Worm (Caenorhabditis elegans) whole organism, young adult: ENCODE results near the gene gly-7.
A peak's percentile ranks its signal among the peaks of the same experiment; 100 is the strongest.

Experiments
- D2030.7 ChIP-seq: fragments of 200-800 bp; sonication (Bioruptor generic); IDR thresholded peaks from 2 replicates; pipeline ENCODE4 v1.3.6; 2022; ENCODE audit warnings: missing genetic modification reagents, missing genetic modification characterization, missing compliant biosample characterization
- F33H1.4 ChIP-seq: fragments of 200-800 bp; sonication (Bioruptor generic); IDR thresholded peaks from 2 replicates; pipeline ENCODE4 v1.3.6; 2022; ENCODE audit warnings: missing genetic modification reagents, missing genetic modification characterization, missing compliant biosample characterization
- F57A8.1 ChIP-seq: fragments of 200-800 bp; sonication (Bioruptor generic); optimal IDR thresholded peaks from 2 replicates; lab custom pipeline; 2018; ENCODE audit warnings: mild to moderate bottlenecking, missing genetic modification characterization, moderate library complexity, missing compliant biosample characterization
- T07F8.4 ChIP-seq: sonication (generic microtip); optimal IDR thresholded peaks from 2 replicates; lab custom pipeline; 2016; ENCODE audit warnings: mild to moderate bottlenecking, missing genetic modification characterization, moderate library complexity, missing compliant biosample characterization
- Y53G8AR.9 ChIP-seq: fragments of 200-800 bp; sonication (Bioruptor generic); conservative IDR thresholded peaks from 2 replicates; pipeline ENCODE4 v1.3.6; 2022; ENCODE audit warnings: missing genetic modification reagents, missing genetic modification characterization, missing compliant biosample characterization
- Y67H2A.10 ChIP-seq: fragments of 200-800 bp; sonication (Bioruptor generic); conservative IDR thresholded peaks from 2 replicates; pipeline ENCODE4 v1.3.6; 2022; ENCODE audit warnings: missing genetic modification reagents, missing genetic modification characterization, missing compliant biosample characterization
- ZK185.1 ChIP-seq: sonication (generic microtip); optimal IDR thresholded peaks from 2 replicates; lab custom pipeline; 2016; ENCODE audit warnings: mild to moderate bottlenecking, missing genetic modification characterization, missing compliant biosample characterization; ENCODE audit not compliant: poor library complexity, severe bottlenecking
- akir-1 ChIP-seq: fragments of 200-800 bp; sonication (Bioruptor generic); optimal IDR thresholded peaks from 2 replicates; lab custom pipeline; 2018; ENCODE audit warnings: mild to moderate bottlenecking, missing genetic modification characterization, moderate library complexity, missing compliant biosample characterization
- ama-1 ChIP-seq, 3 experiments: fragments of 150-350 bp in 1 of 3; sonication (generic microtip) in 2 of 3; optimal IDR thresholded peaks; 2 replicates each; lab custom pipeline; 2014 to 2018; ENCODE audit warnings: missing biosample characterization in 2 of 3, missing genetic modification characterization in 2 of 3, missing genetic modification reagents in 2 of 3
- atf-7 ChIP-seq: sonication (generic microtip); optimal IDR thresholded peaks from 2 replicates; lab custom pipeline; 2017; ENCODE audit warnings: mild to moderate bottlenecking, missing genetic modification characterization, missing compliant biosample characterization
- athp-1 ChIP-seq: sonication (generic microtip); optimal IDR thresholded peaks from 2 replicates; lab custom pipeline; 2017; ENCODE audit warnings: mild to moderate bottlenecking, missing genetic modification characterization, missing compliant biosample characterization
- attf-6 ChIP-seq: fragments of 200-800 bp; sonication (Bioruptor generic); IDR thresholded peaks from 2 replicates; pipeline ENCODE4 v1.3.6; 2022; ENCODE audit warnings: missing genetic modification reagents, missing genetic modification characterization, missing compliant biosample characterization
- cebp-1 ChIP-seq, 2 experiments: fragments of 200-800 bp in 1 of 2; sonication (Bioruptor generic) in 1 of 2; sonication (generic microtip) in 1 of 2; IDR thresholded peaks in 1 of 2; optimal IDR thresholded peaks in 1 of 2; 2 replicates each; pipeline versions ENCODE4 v1.3.6 to Lab custom; 2017 to 2022; ENCODE audit warnings: missing compliant biosample characterization in 2 of 2, missing genetic modification characterization in 2 of 2, mild to moderate bottlenecking in 1 of 2, missing genetic modification reagents in 1 of 2, moderate library complexity in 1 of 2
- cebp-2 ChIP-seq: fragments of 200-800 bp; sonication (Bioruptor generic); IDR thresholded peaks from 2 replicates; pipeline ENCODE4 v1.3.6; 2022; ENCODE audit warnings: missing genetic modification characterization, missing compliant biosample characterization
- ceh-27 ChIP-seq: fragments of 200-800 bp; sonication (Bioruptor generic); optimal IDR thresholded peaks from 2 replicates; lab custom pipeline; 2018; ENCODE audit warnings: mild to moderate bottlenecking, missing genetic modification characterization, moderate library complexity, missing compliant biosample characterization
- ceh-58 ChIP-seq: fragments of 200-800 bp; sonication (Bioruptor generic); IDR thresholded peaks from 2 replicates; pipeline ENCODE4 v1.3.6; 2022; ENCODE audit warnings: missing genetic modification characterization, missing compliant biosample characterization
- ceh-79 ChIP-seq: sonication (generic microtip); optimal IDR thresholded peaks from 2 replicates; lab custom pipeline; 2017; ENCODE audit warnings: mild to moderate bottlenecking, missing genetic modification characterization, missing compliant biosample characterization
- dpl-1 ChIP-seq: fragments of 150-350 bp; optimal IDR thresholded peaks from 2 replicates; lab custom pipeline; 2014; ENCODE audit warnings: missing biosample characterization, missing genetic modification reagents, missing genetic modification characterization
- ekl-4 ChIP-seq: fragments of 200-800 bp; sonication (Bioruptor generic); IDR thresholded peaks from 2 replicates; pipeline ENCODE4 v1.3.6; 2022; ENCODE audit warnings: missing genetic modification reagents, missing genetic modification characterization, missing compliant biosample characterization
- ets-4 ChIP-seq: fragments of 200-800 bp; sonication (Bioruptor generic); optimal IDR thresholded peaks from 2 replicates; lab custom pipeline; 2018; ENCODE audit warnings: mild to moderate bottlenecking, missing genetic modification characterization, missing compliant biosample characterization
- hmg-20 ChIP-seq: fragments of 200-800 bp; sonication (Bioruptor generic); IDR thresholded peaks from 2 replicates; pipeline ENCODE4 v1.3.6; 2022; ENCODE audit warnings: missing genetic modification reagents, missing genetic modification characterization, missing compliant biosample characterization
- let-526 ChIP-seq: fragments of 200-800 bp; sonication (Bioruptor generic); IDR thresholded peaks from 2 replicates; pipeline ENCODE4 v1.3.6; 2022; ENCODE audit warnings: missing genetic modification reagents, missing genetic modification characterization, missing compliant biosample characterization
- let-607 ChIP-seq, 2 experiments: fragments of 200-800 bp in 1 of 2; sonication (Bioruptor generic) in 1 of 2; sonication (generic microtip) in 1 of 2; optimal IDR thresholded peaks; 2 replicates each; lab custom pipeline; 2016 to 2018; ENCODE audit warnings: mild to moderate bottlenecking in 2 of 2, missing compliant biosample characterization in 2 of 2, missing genetic modification characterization in 2 of 2, moderate library complexity in 2 of 2, missing genotype in 1 of 2
- lin-54 ChIP-seq: fragments of 200-800 bp; sonication (Bioruptor generic); optimal IDR thresholded peaks from 2 replicates; lab custom pipeline; 2018; ENCODE audit warnings: mild to moderate bottlenecking, missing genetic modification characterization, missing compliant biosample characterization
- lir-1 ChIP-seq: fragments of 200-800 bp; sonication (Bioruptor generic); conservative IDR thresholded peaks from 2 replicates; pipeline ENCODE4 v1.3.6; 2022; ENCODE audit warnings: missing genetic modification reagents, missing genetic modification characterization, missing compliant biosample characterization
- madf-6 ChIP-seq: fragments of 200-800 bp; sonication (Bioruptor generic); IDR thresholded peaks from 2 replicates; pipeline ENCODE4 v1.3.6; 2022; ENCODE audit warnings: missing genetic modification reagents, missing genetic modification characterization, missing compliant biosample characterization
- nfya-2 ChIP-seq: fragments of 200-800 bp; sonication (Bioruptor generic); IDR thresholded peaks from 2 replicates; pipeline ENCODE4 v1.3.6; 2022; ENCODE audit warnings: missing genetic modification reagents, missing genetic modification characterization, missing compliant biosample characterization
- nhr-120 ChIP-seq: fragments of 200-800 bp; sonication (Bioruptor generic); IDR thresholded peaks from 2 replicates; pipeline ENCODE4 v1.3.6; 2022; ENCODE audit warnings: missing genetic modification characterization, missing compliant biosample characterization
- nhr-80 ChIP-seq: sonication (generic microtip); optimal IDR thresholded peaks from 2 replicates; lab custom pipeline; 2016; ENCODE audit warnings: missing genetic modification characterization, missing compliant biosample characterization
- nhr-90 ChIP-seq: sonication (generic microtip); optimal IDR thresholded peaks from 2 replicates; lab custom pipeline; 2016; ENCODE audit warnings: missing genotype, mild to moderate bottlenecking, missing genetic modification characterization, missing compliant biosample characterization
- pha-4 ChIP-seq: fragments of 150-350 bp; sonication (generic microtip); optimal IDR thresholded peaks from 2 replicates; lab custom pipeline; 2014; ENCODE audit warnings: missing biosample characterization, missing genetic modification reagents, missing genetic modification characterization
- rcor-1 ChIP-seq: fragments of 200-800 bp; sonication (Bioruptor generic); IDR thresholded peaks from 2 replicates; pipeline ENCODE4 v1.3.6; 2022; ENCODE audit warnings: missing genetic modification reagents, missing genetic modification characterization, missing compliant biosample characterization
- repo-1 ChIP-seq: sonication (generic microtip); optimal IDR thresholded peaks from 2 replicates; lab custom pipeline; 2017; ENCODE audit warnings: mild to moderate bottlenecking, missing genetic modification characterization, missing compliant biosample characterization
- rpc-1 ChIP-seq, 2 experiments: fragments of 150-350 bp in 1 of 2; sonication (generic microtip) in 1 of 2; optimal IDR thresholded peaks; 2 replicates each; lab custom pipeline; 2014 to 2018; ENCODE audit warnings: missing biosample characterization in 1 of 2, missing genetic modification characterization in 1 of 2, missing genetic modification reagents in 1 of 2, missing genotype in 1 of 2
- sdz-38 ChIP-seq: sonication (generic microtip); optimal IDR thresholded peaks from 2 replicates; lab custom pipeline; 2016; ENCODE audit warnings: missing genotype, missing genetic modification characterization, missing compliant biosample characterization
- snpc-3.4 ChIP-seq: sonication (generic microtip); optimal IDR thresholded peaks from 2 replicates; lab custom pipeline; 2017; ENCODE audit warnings: missing genetic modification characterization, mild to moderate bottlenecking, missing compliant biosample characterization, antibody characterized with exemption, moderate library complexity, missing genotype, missing genetic modification reagents
- somi-1 ChIP-seq: fragments of 200-800 bp; sonication (Bioruptor generic); optimal IDR thresholded peaks from 2 replicates; lab custom pipeline; 2018; ENCODE audit warnings: mild to moderate bottlenecking, missing genetic modification characterization, missing compliant biosample characterization
- sptf-2 ChIP-seq: fragments of 200-800 bp; sonication (Bioruptor generic); optimal IDR thresholded peaks from 2 replicates; lab custom pipeline; 2018; ENCODE audit warnings: mild to moderate bottlenecking, missing genetic modification characterization, missing compliant biosample characterization
- tbp1 ChIP-seq: fragments of 200-800 bp; sonication (Bioruptor generic); optimal IDR thresholded peaks from 2 replicates; lab custom pipeline; 2018; ENCODE audit warnings: mild to moderate bottlenecking, missing genetic modification characterization, missing compliant biosample characterization
- ztf-22 ChIP-seq: fragments of 200-800 bp; sonication (Bioruptor generic); optimal IDR thresholded peaks from 2 replicates; lab custom pipeline; 2018; ENCODE audit warnings: mild to moderate bottlenecking, missing genetic modification characterization, moderate library complexity, missing compliant biosample characterization

The gly-7 gene

ce11 chrV:1804034-1804542, 17.0 kb downstream of the gly-7 start:
- TF ChIP-seq lin-54 (GFP tag; lab: Kevin White, UChicago) (no peak), ama-1 (optimal IDR thresholded peaks at IDR 0.05; lab: Kevin White, UChicago) (peak; percentile 38), ama-1 (GFP tag; optimal IDR thresholded peaks at IDR 0.05; lab: Kevin White, UChicago) (no peak), repo-1 (tag; lab: Kevin White, UChicago) (peak; percentile 5), sdz-38 (tag; lab: Kevin White, UChicago) (no peak), nhr-80 (tag; lab: Kevin White, UChicago) (peak; percentile 5), ekl-4 (GFP tag; lab: Robert Waterston, UW) (no peak)
- TF ChIP-seq, all 124 proteins: peak for 3

- TF ChIP-seq atf-7 (tag; lab: Kevin White, UChicago): no peak
- no peak for TF ChIP-seq cebp-2 (GFP tag; lab: Robert Waterston, UW)
- TF ChIP-seq nhr-90 (tag; lab: Kevin White, UChicago): no peak
- TF ChIP-seq ceh-79 (tag; lab: Kevin White, UChicago): no peak
- TF ChIP-seq let-607 (tag; optimal IDR thresholded peaks at IDR 0.05; lab: Kevin White, UChicago): no peak
Measured at ce11 chrV:1803043-1803442, 18.1 kb downstream of the gly-7 start, which contains the start of gene srt-41. Gene srt-41 (minus strand): TSS chrV:1803143.

DNA sequence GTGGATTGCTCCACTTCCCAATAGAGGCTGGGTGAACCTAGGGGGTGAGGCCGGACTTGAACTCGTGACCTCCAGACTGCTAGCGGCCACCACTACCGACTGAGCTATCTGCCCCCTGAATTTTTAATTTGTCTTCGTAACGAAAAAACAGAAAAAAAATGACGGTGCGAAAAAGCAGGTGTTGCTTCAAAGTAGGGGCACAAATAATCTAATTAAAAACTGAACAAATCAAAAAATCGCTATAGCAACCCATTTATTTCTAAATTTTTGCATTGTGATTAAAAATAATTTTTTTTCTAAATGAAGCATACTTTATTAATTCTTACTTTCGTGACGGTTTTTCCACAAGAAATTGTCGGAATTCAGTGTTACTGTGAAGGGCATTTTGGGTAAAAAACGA, 23.2 kb downstream of the gly-7 start, which contains the start of gene F36H9.10:
Gene F36H9.10 (plus strand): TSS at position 301 of the 400 bp plus-strand sequence.
- no peak for TF ChIP-seq rpc-1 (optimal IDR thresholded peaks at IDR 0.05; lab: Kevin White, UChicago)
- TF ChIP-seq rpc-1 (tag; optimal IDR thresholded peaks at IDR 0.05; lab: Kevin White, UChicago): peak; percentile 62
- no peak for TF ChIP-seq F33H1.4 (GFP tag; lab: Robert Waterston, UW)
- peak; percentile 34 for TF ChIP-seq tbp1 (GFP tag; lab: Kevin White, UChicago)
- TF ChIP-seq D2030.7 (GFP tag; lab: Robert Waterston, UW): peak; percentile 41; the same call in 1 of the 2 replicates
- TF ChIP-seq Y67H2A.10 (GFP tag; lab: Robert Waterston, UW): no peak
- TF ChIP-seq ceh-58 (GFP tag; lab: Robert Waterston, UW): no peak
- no peak for TF ChIP-seq madf-6 (GFP tag; lab: Robert Waterston, UW)
- TF ChIP-seq ZK185.1 (tag; lab: Kevin White, UChicago): no peak
- TF ChIP-seq Y53G8AR.9 (GFP tag; lab: Robert Waterston, UW): no peak

DNA sequence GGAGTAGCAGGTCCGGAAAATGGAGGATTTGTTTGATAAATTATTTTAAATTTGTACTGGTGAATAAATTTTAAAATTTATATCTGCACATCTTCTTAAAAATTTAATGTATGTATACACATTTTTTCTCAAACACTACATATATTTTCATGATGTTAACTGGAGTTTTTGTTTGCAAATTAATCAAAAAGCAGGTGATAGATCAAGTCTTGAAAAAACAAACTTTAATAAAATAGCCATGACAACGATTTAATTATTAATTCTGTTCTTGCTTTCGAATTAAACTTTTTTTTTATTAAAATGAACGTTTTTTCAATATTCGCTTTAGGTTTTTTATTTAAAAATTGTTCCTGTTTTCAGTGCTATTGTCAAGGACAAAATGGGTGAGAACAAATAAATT, 26.9 kb downstream of the gly-7 start, which contains the start of gene F36H9.1:
Gene F36H9.1 (plus strand): TSS at position 301 of the 400 bp plus-strand sequence.
- TF ChIP-seq hmg-20 (GFP tag; lab: Robert Waterston, UW) (no peak), nfya-2 (no peak), athp-1 (tag; lab: Kevin White, UChicago) (no peak), pha-4 (tag; lab: Kevin White, UChicago) (no peak), T07F8.4 (tag; lab: Kevin White, UChicago) (no peak), ets-4 (no peak), ztf-22 (GFP tag; lab: Kevin White, UChicago) (no peak)
- TF ChIP-seq, all 124 proteins: peak for 0

DNA sequence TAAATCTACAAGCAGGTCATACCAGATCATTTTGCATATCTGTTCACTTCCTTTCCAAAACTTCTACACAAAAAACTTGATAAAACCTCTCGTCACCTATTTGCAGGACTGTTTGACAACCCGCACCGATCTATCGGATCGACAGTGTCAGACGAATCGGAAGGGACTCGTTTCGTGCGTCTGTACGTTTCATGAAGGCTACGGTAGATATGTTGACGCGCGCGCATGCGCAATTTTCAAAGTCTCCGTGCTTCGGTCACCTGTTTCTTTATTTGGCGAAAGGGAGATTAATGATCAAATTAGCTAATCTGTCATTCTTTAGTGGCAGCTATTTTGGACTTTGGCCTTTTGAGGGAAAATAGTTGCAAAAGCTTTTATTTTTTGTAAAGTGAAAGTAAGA, 31.6 kb downstream of the gly-7 start:
- TF ChIP-seq sptf-2 (GFP tag; lab: Kevin White, UChicago) (no peak), attf-6 (GFP tag; lab: Robert Waterston, UW) (no peak), Y53G8AR.9 (GFP tag; lab: Robert Waterston, UW) (no peak), somi-1 (no peak), lin-54 (GFP tag; lab: Kevin White, UChicago) (no peak), rcor-1 (GFP tag; lab: Robert Waterston, UW) (no peak), dpl-1 (GFP tag; lab: Kevin White, UChicago) (no peak), snpc-3.4 (no peak), nhr-120 (GFP tag; lab: Robert Waterston, UW) (no peak), ceh-79 (tag; lab: Kevin White, UChicago) (no peak), lir-1 (no peak), akir-1 (GFP tag; lab: Kevin White, UChicago) (no peak), ceh-27 (GFP tag; lab: Kevin White, UChicago) (no peak), cebp-1 (GFP tag; IDR thresholded peaks at IDR 0.05; lab: Robert Waterston, UW) (no peak), cebp-1 (tag; optimal IDR thresholded peaks at IDR 0.05; lab: Kevin White, UChicago) (no peak), let-526 (GFP tag; lab: Robert Waterston, UW) (no peak), F57A8.1 (no peak)
